Fruit fly (Drosophila melanogaster): ENCODE data around the gene CG1943.

dm6 chr3R:7087904-7088303 is 13.2 kb downstream of the CG1943 start:
- TF ChIP-seq CG8478 (optimal IDR thresholded peaks at IDR 0.05) = no peak
- no peak for TF ChIP-seq CTCF (optimal IDR thresholded peaks at IDR 0.05)

Data from S2 (cell line).